Fruit fly (Drosophila melanogaster) whole organism, wandering third instar larva: ENCODE results near the gene CG34173.

ENCODE experiments used
- CrebA ChIP-seq: fragments of 200-800 bp; sonication (Bioruptor generic); optimal IDR thresholded peaks from 2 replicates; lab custom pipeline; 2016; ENCODE audit warnings: missing biosample characterization, mild to moderate bottlenecking, missing genetic modification characterization, borderline replicate concordance
- Dif ChIP-seq: fragments of 200-275, 200-300 bp; sonication (Bioruptor generic); optimal IDR thresholded peaks from 2 replicates; lab custom pipeline; 2018; ENCODE audit warnings: missing biosample characterization, missing genetic modification characterization; ENCODE audit not compliant: partially characterized antibody
- dmrt93B ChIP-seq: fragments of 200-800 bp; sonication (Bioruptor generic); optimal IDR thresholded peaks from 2 replicates; lab custom pipeline; 2018; ENCODE audit warnings: missing biosample characterization, mild to moderate bottlenecking, missing genetic modification characterization
- psq ChIP-seq: fragments of 200-800 bp; sonication (Bioruptor generic); optimal IDR thresholded peaks from 3 replicates; lab custom pipeline; 2017; ENCODE audit warnings: missing biosample characterization, mild to moderate bottlenecking, missing genetic modification characterization, moderate library complexity

DNA sequence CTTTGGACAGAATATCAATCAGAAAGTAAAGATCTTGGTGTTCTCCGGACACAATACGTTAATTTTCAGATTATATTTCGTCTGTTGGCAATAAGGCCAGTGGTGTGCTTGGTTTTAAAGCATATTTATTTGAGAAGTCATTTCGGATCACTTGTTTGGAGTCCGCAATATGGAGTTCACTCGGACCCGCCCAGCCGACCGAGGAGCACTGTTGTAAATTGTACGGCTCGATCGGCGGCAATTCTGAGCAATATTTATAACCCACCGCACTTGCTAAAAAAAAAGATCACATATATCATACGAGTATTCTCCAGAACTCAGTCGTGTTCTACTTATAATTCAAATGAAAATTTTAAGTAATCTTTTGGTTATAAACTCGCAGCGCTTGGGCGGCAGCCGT, 39.2 kb downstream of the CG34173 start, which contains the start of gene CG31693:
- no peak for TF ChIP-seq Dif (GFP tag; lab: Kevin White, UChicago)
- no peak for TF ChIP-seq psq (GFP tag; lab: Kevin White, UChicago)
- TF ChIP-seq dmrt93B (GFP tag; lab: Kevin White, UChicago): no peak
- no peak for TF ChIP-seq CrebA (GFP tag; lab: Kevin White, UChicago)
